Worm (Caenorhabditis elegans) whole organism, late embryonic: ENCODE data around the gene spi-1.

Experiments
- ceh-19 ChIP-seq: fragments of 200-800 bp; sonication (Bioruptor generic); optimal IDR thresholded peaks from 2 replicates; lab custom pipeline; 2018; ENCODE audit warnings: mild to moderate bottlenecking, missing genetic modification characterization, missing compliant biosample characterization
- nfya-1 ChIP-seq: sonication (generic microtip); optimal IDR thresholded peaks from 2 replicates; lab custom pipeline; 2017; ENCODE audit warnings: missing genetic modification characterization, mild to moderate bottlenecking, missing compliant biosample characterization, antibody characterized with exemption, moderate library complexity
- pha-4 ChIP-seq: fragments of 150-350 bp; optimal IDR thresholded peaks from 2 replicates; lab custom pipeline; 2018; ENCODE audit warnings: missing biosample characterization, missing genetic modification reagents, missing genetic modification characterization

DNA sequence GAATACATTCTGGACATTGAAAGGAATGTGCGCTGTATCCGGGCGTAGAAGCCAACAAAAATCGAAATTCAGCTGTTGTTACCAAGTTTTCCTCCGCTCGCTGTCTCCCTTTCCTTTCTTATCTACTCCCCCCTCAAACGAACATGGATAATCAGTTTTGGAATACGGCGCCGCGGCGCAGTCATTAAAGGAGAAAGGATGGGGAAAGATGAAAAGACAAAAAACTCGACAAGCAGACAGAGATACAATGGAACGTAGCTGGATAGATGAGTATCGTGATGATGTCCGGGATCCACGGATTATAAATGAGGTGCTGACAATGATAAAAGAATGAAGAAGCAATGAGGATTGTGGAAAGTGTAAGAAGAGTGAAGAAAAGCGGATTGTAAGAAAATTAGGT is 49.3 kb downstream of the spi-1 start:
- TF ChIP-seq ceh-19 (GFP tag; lab: Kevin White, UChicago) (no peak), nfya-1 (no peak), pha-4 (no peak)
